Worm (Caenorhabditis elegans) whole organism, L4 larva: ENCODE data around the gene F38B7.2.

ENCODE experiments used
- D1046.2 ChIP-seq: fragments of 200-800 bp; sonication (Bioruptor generic); IDR thresholded peaks from 2 replicates; pipeline ENCODE4 v1.3.6; 2022; ENCODE audit warnings: missing genetic modification characterization, missing compliant biosample characterization
- F10B5.3 ChIP-seq: sonication (generic microtip); optimal IDR thresholded peaks from 2 replicates; lab custom pipeline; 2016; ENCODE audit warnings: mild to moderate bottlenecking, missing genetic modification characterization, missing compliant biosample characterization
- F26F4.8 ChIP-seq: fragments of 200-800 bp; sonication (Bioruptor generic); conservative IDR thresholded peaks from 2 replicates; pipeline ENCODE4 v1.3.6; 2022; ENCODE audit warnings: missing genetic modification characterization, missing compliant biosample characterization
- F37D6.2 ChIP-seq: sonication (generic microtip); optimal IDR thresholded peaks from 2 replicates; lab custom pipeline; 2016; ENCODE audit warnings: mild to moderate bottlenecking, missing genetic modification characterization, missing compliant biosample characterization
- T20F7.1 ChIP-seq: fragments of 200-800 bp; sonication (Bioruptor generic); optimal IDR thresholded peaks from 2 replicates; lab custom pipeline; 2018; ENCODE audit warnings: mild to moderate bottlenecking, missing genetic modification characterization, missing compliant biosample characterization
- Y105C5A.15 ChIP-seq: fragments of 200-800 bp; sonication (Bioruptor generic); IDR thresholded peaks from 2 replicates; pipeline ENCODE4 v1.3.6; 2022; ENCODE audit warnings: missing genetic modification characterization, missing compliant biosample characterization
- Y5F2A.4 ChIP-seq: fragments of 200-800 bp; sonication (Bioruptor generic); optimal IDR thresholded peaks from 2 replicates; lab custom pipeline; 2018; ENCODE audit warnings: mild to moderate bottlenecking, missing genetic modification characterization, missing compliant biosample characterization
- Y75B8A.6 ChIP-seq: fragments of 200-800 bp; sonication (Bioruptor generic); IDR thresholded peaks from 2 replicates; pipeline ENCODE4 v1.3.6; 2022; ENCODE audit warnings: missing genetic modification reagents, missing genetic modification characterization, missing compliant biosample characterization
- ZK337.2 ChIP-seq: fragments of 200-800 bp; sonication (Bioruptor generic); IDR thresholded peaks from 2 replicates; pipeline ENCODE4 v1.3.6; 2022; ENCODE audit warnings: missing genetic modification reagents, missing genetic modification characterization, missing compliant biosample characterization
- ZK546.5 ChIP-seq, 2 experiments: sonication (generic microtip); optimal IDR thresholded peaks; 2 replicates each; lab custom pipeline; 2017; ENCODE audit warnings: missing biosample characterization in 2 of 2, missing genetic modification characterization in 2 of 2
- aha-1 ChIP-seq: fragments of 150-350 bp; peaks from one replicate; lab custom pipeline; 2014; ENCODE audit warnings: missing biosample characterization, missing genetic modification characterization
- ama-1 ChIP-seq: fragments of 150-350 bp; optimal IDR thresholded peaks from 2 replicates; lab custom pipeline; 2014; ENCODE audit warnings: inconsistent platforms, mixed read lengths
- arid-1 ChIP-seq: fragments of 200-800 bp; sonication (Bioruptor generic); conservative IDR thresholded peaks from 2 replicates; pipeline ENCODE4 v1.3.6; 2022; ENCODE audit warnings: missing genetic modification reagents, missing genetic modification characterization, missing compliant biosample characterization
- attf-4 ChIP-seq: sonication (generic microtip); optimal IDR thresholded peaks from 3 replicates; lab custom pipeline; 2017; ENCODE audit warnings: missing biosample characterization, missing genetic modification characterization
- ceh-20 ChIP-seq: fragments of 200-800 bp; sonication (Bioruptor generic); IDR thresholded peaks from 2 replicates; pipeline ENCODE4 v1.3.6; 2022; ENCODE audit warnings: missing genetic modification reagents, missing genetic modification characterization, missing compliant biosample characterization
- ceh-28 ChIP-seq: fragments of 150-350 bp; optimal IDR thresholded peaks from 2 replicates; lab custom pipeline; 2014; ENCODE audit warnings: missing biosample characterization, missing genetic modification reagents, missing genetic modification characterization
- ceh-44 ChIP-seq: fragments of 200-800 bp; sonication (Bioruptor generic); IDR thresholded peaks from 2 replicates; pipeline ENCODE4 v1.3.6; 2022; ENCODE audit warnings: missing genetic modification reagents, missing genetic modification characterization, missing compliant biosample characterization
- cey-2 ChIP-seq: sonication (generic microtip); optimal IDR thresholded peaks from 3 replicates; lab custom pipeline; 2017; ENCODE audit warnings: missing genetic modification characterization, mild to moderate bottlenecking, missing compliant biosample characterization, antibody characterized with exemption, borderline replicate concordance; ENCODE audit not compliant: insufficient read depth
- dve-1 ChIP-seq: sonication (generic microtip); optimal IDR thresholded peaks from 2 replicates; lab custom pipeline; 2017; ENCODE audit warnings: antibody characterized with exemption, mild to moderate bottlenecking, missing genetic modification characterization, missing compliant biosample characterization; ENCODE audit not compliant: insufficient read depth
- egl-43 ChIP-seq: fragments of 200-800 bp; sonication (Bioruptor generic); IDR thresholded peaks from 2 replicates; pipeline ENCODE4 v1.3.6; 2022; ENCODE audit warnings: missing genetic modification reagents, missing genetic modification characterization, missing compliant biosample characterization
- gei-8 ChIP-seq: fragments of 200-800 bp; sonication (Bioruptor generic); optimal IDR thresholded peaks from 2 replicates; lab custom pipeline; 2018; ENCODE audit warnings: mild to moderate bottlenecking, missing genetic modification characterization, missing compliant biosample characterization
- hif-1 ChIP-seq, 2 experiments: sonication (generic microtip); optimal IDR thresholded peaks; 2 replicates each; lab custom pipeline; 2016 to 2017; ENCODE audit warnings: missing compliant biosample characterization in 2 of 2, missing genetic modification characterization in 2 of 2, missing genetic modification reagents in 2 of 2, missing genotype in 2 of 2, mild to moderate bottlenecking in 1 of 2
- hlh-11 ChIP-seq: fragments of 200-800 bp; sonication (Bioruptor generic); optimal IDR thresholded peaks from 2 replicates; lab custom pipeline; 2018; ENCODE audit warnings: mild to moderate bottlenecking, missing genetic modification characterization, missing compliant biosample characterization
- hlh-30 ChIP-seq: sonication (generic microtip); optimal IDR thresholded peaks from 2 replicates; lab custom pipeline; 2017; ENCODE audit warnings: antibody characterized with exemption, mild to moderate bottlenecking, missing genetic modification characterization, missing compliant biosample characterization; ENCODE audit not compliant: insufficient read depth
- hmg-1.1 ChIP-seq: fragments of 200-800 bp; sonication (Bioruptor generic); IDR thresholded peaks from 2 replicates; pipeline ENCODE4 v1.3.6; 2022; ENCODE audit warnings: missing genetic modification reagents, missing genetic modification characterization, missing compliant biosample characterization
- jun-1 ChIP-seq: fragments of 150-350 bp; optimal IDR thresholded peaks from 2 replicates; lab custom pipeline; 2014; ENCODE audit warnings: missing biosample characterization, missing genetic modification reagents, missing genetic modification characterization
- lim-7 ChIP-seq: fragments of 200-800 bp; sonication (Bioruptor generic); IDR thresholded peaks from 2 replicates; pipeline ENCODE4 v1.3.6; 2022; ENCODE audit warnings: missing genetic modification characterization, missing compliant biosample characterization
- lin-13 ChIP-seq: fragments of 150-350 bp; optimal IDR thresholded peaks from 2 replicates; lab custom pipeline; 2014; ENCODE audit warnings: missing biosample characterization, missing genetic modification reagents, missing genetic modification characterization
- lir-3 ChIP-seq: sonication (generic microtip); optimal IDR thresholded peaks from 2 replicates; lab custom pipeline; 2016; ENCODE audit warnings: mild to moderate bottlenecking, missing genetic modification characterization, missing compliant biosample characterization
- lsy-2 ChIP-seq, 2 experiments: fragments of 150-350 bp in 1 of 2; sonication (generic microtip) in 1 of 2; optimal IDR thresholded peaks; 2 replicates each; lab custom pipeline; 2014 to 2017; ENCODE audit warnings: missing biosample characterization in 2 of 2, missing genetic modification characterization in 2 of 2
- madf-5 ChIP-seq, 2 experiments: fragments of 200-800 bp; sonication (Bioruptor generic); IDR thresholded peaks; 2 replicates each; pipeline ENCODE4 v1.3.6; 2022; ENCODE audit warnings: missing compliant biosample characterization in 2 of 2, missing genetic modification characterization in 2 of 2
- mdl-1 ChIP-seq, 2 experiments: fragments of 150-350 bp in 1 of 2; sonication (generic microtip) in 1 of 2; optimal IDR thresholded peaks; 2 replicates each; lab custom pipeline; 2014 to 2017; ENCODE audit warnings: missing biosample characterization in 2 of 2, missing genetic modification characterization in 2 of 2
- mep-1 ChIP-seq: fragments of 150-350 bp; sonication (generic microtip); optimal IDR thresholded peaks from 3 replicates; lab custom pipeline; 2014; ENCODE audit warnings: missing biosample characterization, missing genetic modification characterization
- mes-2 ChIP-seq: sonication (generic microtip); optimal IDR thresholded peaks from 2 replicates; lab custom pipeline; 2016; ENCODE audit warnings: missing genotype, mild to moderate bottlenecking, missing genetic modification characterization, missing compliant biosample characterization; ENCODE audit not compliant: poor library complexity, severe bottlenecking
- mxl-2 ChIP-seq: fragments of 200-800 bp; sonication (Bioruptor generic); conservative IDR thresholded peaks from 2 replicates; pipeline ENCODE4 v1.3.6; 2022; ENCODE audit warnings: missing genetic modification reagents, missing genetic modification characterization, missing compliant biosample characterization
- mxl-3 ChIP-seq: fragments of 200-800 bp; sonication (Bioruptor generic); optimal IDR thresholded peaks from 2 replicates; lab custom pipeline; 2018; ENCODE audit warnings: mild to moderate bottlenecking, missing genetic modification characterization, missing compliant biosample characterization
- nhr-102 ChIP-seq: sonication (generic microtip); optimal IDR thresholded peaks from 2 replicates; lab custom pipeline; 2016; ENCODE audit warnings: mild to moderate bottlenecking, missing genetic modification characterization, moderate library complexity, missing compliant biosample characterization
- nhr-237 ChIP-seq: sonication (generic microtip); optimal IDR thresholded peaks from 2 replicates; lab custom pipeline; 2017; ENCODE audit warnings: missing biosample characterization, missing genetic modification characterization
- nhr-42 ChIP-seq: fragments of 200-800 bp; sonication (Bioruptor generic); IDR thresholded peaks from 2 replicates; pipeline ENCODE4 v1.3.6; 2022; ENCODE audit warnings: missing genetic modification characterization, missing compliant biosample characterization
- nhr-48 ChIP-seq: sonication (generic microtip); optimal IDR thresholded peaks from 2 replicates; lab custom pipeline; 2016; ENCODE audit warnings: mild to moderate bottlenecking, missing genetic modification characterization, missing compliant biosample characterization
- nhr-76 ChIP-seq: fragments of 150-350 bp; optimal IDR thresholded peaks from 2 replicates; lab custom pipeline; 2014; ENCODE audit warnings: missing biosample characterization, missing genetic modification characterization
- nhr-77 ChIP-seq: fragments of 150-350 bp; optimal IDR thresholded peaks from 2 replicates; lab custom pipeline; 2014; ENCODE audit warnings: missing biosample characterization, missing genetic modification characterization
- rbr-2 ChIP-seq: sonication (generic microtip); optimal IDR thresholded peaks from 2 replicates; lab custom pipeline; 2016; ENCODE audit warnings: missing genotype, missing genetic modification characterization, missing compliant biosample characterization
- saeg-2 ChIP-seq: fragments of 200-800 bp; sonication (Bioruptor generic); IDR thresholded peaks from 2 replicates; pipeline ENCODE4 v1.3.6; 2022; ENCODE audit warnings: missing genetic modification reagents, missing genetic modification characterization, missing compliant biosample characterization
- skn-1 ChIP-seq: fragments of 150-350 bp; optimal IDR thresholded peaks from 2 replicates; lab custom pipeline; 2014; ENCODE audit warnings: missing biosample characterization, missing genetic modification characterization
- snpc-4 ChIP-seq: fragments of 150-350 bp; optimal IDR thresholded peaks from 2 replicates; lab custom pipeline; 2014; ENCODE audit warnings: missing biosample characterization, missing genetic modification characterization
- spr-1 ChIP-seq: sonication (generic microtip); optimal IDR thresholded peaks from 2 replicates; lab custom pipeline; 2016; ENCODE audit warnings: mild to moderate bottlenecking, missing genetic modification characterization, missing compliant biosample characterization
- unc-130 ChIP-seq: sonication (generic microtip); optimal IDR thresholded peaks from 2 replicates; lab custom pipeline; 2016; ENCODE audit warnings: missing genetic modification reagents, missing genetic modification characterization, missing compliant biosample characterization
- zag-1 ChIP-seq: fragments of 150-350 bp; optimal IDR thresholded peaks from 2 replicates; lab custom pipeline; 2014; ENCODE audit warnings: missing biosample characterization, missing genetic modification characterization
- zfp-2 ChIP-seq: sonication (generic microtip); optimal IDR thresholded peaks from 2 replicates; lab custom pipeline; 2016; ENCODE audit warnings: mild to moderate bottlenecking, missing genetic modification characterization, missing compliant biosample characterization
- ztf-11 ChIP-seq: fragments of 150-350 bp; optimal IDR thresholded peaks from 2 replicates; lab custom pipeline; 2014; ENCODE audit warnings: missing biosample characterization, missing genetic modification characterization
- ztf-7 ChIP-seq: fragments of 150-350 bp; optimal IDR thresholded peaks from 2 replicates; lab custom pipeline; 2014; ENCODE audit warnings: missing biosample characterization, missing genetic modification characterization

The F38B7.2 gene

ce11 chrV:11532964-11533363 lies 10.8 kb upstream of the F38B7.2 start:
- TF ChIP-seq Y105C5A.15 (GFP tag; lab: Robert Waterston, UW) (no peak), hlh-30 (tag; lab: Kevin White, UChicago) (peak; percentile 36), mxl-3 (GFP tag; lab: Kevin White, UChicago) (peak; percentile 62), F26F4.8 (GFP tag; lab: Robert Waterston, UW) (no peak), ceh-20 (no peak), nhr-77 (no peak), nhr-42 (no peak), mes-2 (tag; lab: Kevin White, UChicago) (peak; percentile 33), F37D6.2 (tag; lab: Kevin White, UChicago) (no peak), mep-1 (peak; percentile 25), arid-1 (GFP tag; lab: Robert Waterston, UW) (0 out of 2 replicates have a peak, but pooled peaks have one; percentile 18), mdl-1 (tag; optimal IDR thresholded peaks at IDR 0.05; lab: Kevin White, UChicago) (peak in 1 of 2 experiments; percentile 70), lim-7 (peak; percentile 42; the same call in 1 of the 2 replicates), lir-3 (tag; lab: Kevin White, UChicago) (no peak), attf-4 (tag; lab: Kevin White, UChicago) (no peak), Y75B8A.6 (GFP tag; lab: Robert Waterston, UW) (0 out of 2 replicates have a peak, but pooled peaks have one; percentile 35), unc-130 (GFP tag; lab: Kevin White, UChicago) (no peak), rbr-2 (peak; percentile 18), zag-1 (tag; lab: Kevin White, UChicago) (no peak), ztf-7 (tag; lab: Kevin White, UChicago) (no peak), madf-5 (GFP tag; IDR thresholded peaks at IDR 0.05; lab: Robert Waterston, UW) (peak; percentile 57 to 69; a peak in 3 of 4 replicates), hlh-11 (tag; lab: Kevin White, UChicago) (peak; percentile 74), dve-1 (tag; lab: Kevin White, UChicago) (no peak), mxl-2 (GFP tag; lab: Robert Waterston, UW) (no peak), nhr-48 (tag; lab: Kevin White, UChicago) (no peak), snpc-4 (tag; lab: Kevin White, UChicago) (no peak), nhr-76 (tag; lab: Kevin White, UChicago) (no peak), gei-8 (no peak), lsy-2 (tag; optimal IDR thresholded peaks at IDR 0.05; lab: Kevin White, UChicago) (no peak), ama-1 (lab: Kevin White, UChicago) (peak; percentile 64), ztf-11 (no peak), nhr-102 (tag; lab: Kevin White, UChicago) (no peak), ZK337.2 (GFP tag; lab: Robert Waterston, UW) (no peak), spr-1 (tag; lab: Kevin White, UChicago) (no peak), ZK546.5 (tag; optimal IDR thresholded peaks at IDR 0.05; lab: Kevin White, UChicago) (no peak), saeg-2 (GFP tag; lab: Robert Waterston, UW) (no peak), jun-1 (tag; lab: Kevin White, UChicago) (no peak), skn-1 (no peak), zfp-2 (tag; lab: Kevin White, UChicago) (no peak), F10B5.3 (tag; lab: Kevin White, UChicago) (no peak), hmg-1.1 (GFP tag; lab: Robert Waterston, UW) (peak; percentile 34; the same call in 1 of the 2 replicates), egl-43 (GFP tag; lab: Robert Waterston, UW) (peak; percentile 72; the same call in 1 of the 2 replicates), lin-13 (no peak), ceh-28 (no peak), aha-1 (peak; percentile 69), D1046.2 (no peak), cey-2 (tag; lab: Kevin White, UChicago) (no peak), nhr-237 (tag; lab: Kevin White, UChicago) (no peak), ceh-44 (GFP tag; lab: Robert Waterston, UW) (no peak), T20F7.1 (GFP tag; lab: Kevin White, UChicago) (no peak), Y5F2A.4 (GFP tag; lab: Kevin White, UChicago) (no peak), hif-1 (tag; optimal IDR thresholded peaks at IDR 0.05; lab: Kevin White, UChicago) (no peak)
